Fruit fly (Drosophila melanogaster) whole organism, embryonic: ENCODE results near the gene CG11600.

Source experiments
- Ada2b ChIP-seq: fragments of 200-800 bp; sonication (Bioruptor generic); IDR thresholded peaks from 2 replicates; pipeline ENCODE4 v1.3.6; 2022; ENCODE audit warnings: missing biosample characterization, missing genetic modification characterization
- B-H1 ChIP-seq: fragments of 200-800 bp; sonication (Bioruptor generic); IDR thresholded peaks from 3 replicates; pipeline ENCODE4 v1.3.6; 2022; ENCODE audit warnings: missing biosample characterization, missing genetic modification characterization
- CG10209 ChIP-seq: fragments of 200-800 bp; sonication (Bioruptor generic); optimal IDR thresholded peaks from 3 replicates; lab custom pipeline; 2017; ENCODE audit warnings: missing biosample characterization, mild to moderate bottlenecking, missing genetic modification characterization, missing genetic modification reagents
- CG10274 ChIP-seq: fragments of 200-800 bp; sonication (Bioruptor generic); optimal IDR thresholded peaks from 3 replicates; lab custom pipeline; 2017; ENCODE audit warnings: missing biosample characterization, mild to moderate bottlenecking, missing genetic modification characterization
- CG10654 ChIP-seq: fragments of 200-800 bp; sonication (Bioruptor generic); optimal IDR thresholded peaks from 2 replicates; lab custom pipeline; 2016; ENCODE audit warnings: missing biosample characterization, missing genetic modification characterization
- CG12071 ChIP-seq: fragments of 200-800 bp; sonication (Bioruptor generic); optimal IDR thresholded peaks from 3 replicates; lab custom pipeline; 2018; ENCODE audit warnings: missing biosample characterization, mild to moderate bottlenecking, missing genetic modification characterization
- CG12236 ChIP-seq: fragments of 200-800 bp; sonication (Bioruptor generic); optimal IDR thresholded peaks from 2 replicates; lab custom pipeline; 2016; ENCODE audit warnings: missing biosample characterization, missing genetic modification characterization
- CG14014 ChIP-seq: fragments of 200-800 bp; sonication (Bioruptor generic); IDR thresholded peaks from 2 replicates; pipeline ENCODE4 v1.3.6; 2022; ENCODE audit warnings: missing biosample characterization, missing genetic modification characterization
- CG15073 ChIP-seq: fragments of 200-800 bp; sonication (Bioruptor generic); optimal IDR thresholded peaks from 2 replicates; lab custom pipeline; 2016; ENCODE audit warnings: missing biosample characterization, missing genetic modification characterization
- CG1603 ChIP-seq: fragments of 200-800 bp; sonication (Bioruptor generic); optimal IDR thresholded peaks from 2 replicates; lab custom pipeline; 2019; ENCODE audit warnings: missing biosample characterization, mild to moderate bottlenecking, missing genetic modification characterization, moderate library complexity
- CG17612 ChIP-seq: fragments of 200-800 bp; sonication (Bioruptor generic); IDR thresholded peaks from 2 replicates; pipeline ENCODE4 v1.3.6; 2022; ENCODE audit warnings: missing biosample characterization, missing genetic modification characterization
- CG17912 ChIP-seq: fragments of 200-800 bp; sonication (Bioruptor generic); optimal IDR thresholded peaks from 2 replicates; lab custom pipeline; 2018; ENCODE audit warnings: missing biosample characterization, mild to moderate bottlenecking, missing genetic modification characterization
- CG18599 ChIP-seq: fragments of 200-800 bp; sonication (Bioruptor generic); optimal IDR thresholded peaks from 3 replicates; lab custom pipeline; 2017; ENCODE audit warnings: missing biosample characterization, missing genetic modification characterization, mild to moderate bottlenecking, moderate library complexity, missing genetic modification reagents
- CG31441 ChIP-seq: fragments of 200-800 bp; sonication (Bioruptor generic); IDR thresholded peaks from 2 replicates; pipeline ENCODE4 v1.3.6; 2022; ENCODE audit warnings: missing biosample characterization, missing genetic modification characterization
- CG3281 ChIP-seq: fragments of 200-800 bp; sonication (Bioruptor generic); optimal IDR thresholded peaks from 3 replicates; lab custom pipeline; 2017; ENCODE audit warnings: missing biosample characterization, mild to moderate bottlenecking, missing genetic modification characterization
- CG34224 ChIP-seq: fragments of 200-800 bp; sonication (Bioruptor generic); IDR thresholded peaks from 3 replicates; pipeline ENCODE4 v1.3.6; 2022; ENCODE audit warnings: missing biosample characterization, missing genetic modification characterization; ENCODE audit not compliant: partially characterized antibody
- CG5953 ChIP-seq: fragments of 200-800 bp; sonication (Bioruptor generic); IDR thresholded peaks from 2 replicates; pipeline ENCODE4 v1.3.6; 2022; ENCODE audit warnings: missing biosample characterization, missing genetic modification characterization
- CG6689 ChIP-seq: fragments of 200-800 bp; sonication (Bioruptor generic); IDR thresholded peaks from 2 replicates; pipeline ENCODE4 v1.3.6; 2022; ENCODE audit warnings: missing biosample characterization, missing genetic modification characterization
- CG8478 ChIP-seq: fragments of >200 bp; optimal IDR thresholded peaks from 2 replicates; lab custom pipeline; 2018
- CG8924 ChIP-seq: fragments of 200-800 bp; optimal IDR thresholded peaks from 3 replicates; lab custom pipeline; 2019; ENCODE audit warnings: missing biosample characterization, mild to moderate bottlenecking, missing genetic modification characterization, moderate library complexity
- CG9609 ChIP-seq: fragments of 200-800 bp; sonication (Bioruptor generic); optimal IDR thresholded peaks from 3 replicates; lab custom pipeline; 2016; ENCODE audit warnings: missing biosample characterization, missing genetic modification characterization
- CG9932 ChIP-seq: fragments of 200-800 bp; sonication (Bioruptor generic); IDR thresholded peaks from 2 replicates; pipeline ENCODE4 v1.3.6; 2022; ENCODE audit warnings: missing biosample characterization, missing genetic modification characterization
- Chrac-16 ChIP-seq: fragments of 200-800 bp; sonication (Bioruptor generic); optimal IDR thresholded peaks from 3 replicates; lab custom pipeline; 2016; ENCODE audit warnings: missing biosample characterization, missing genetic modification characterization
- CoRest ChIP-seq: fragments of 200-800 bp; sonication (Bioruptor generic); optimal IDR thresholded peaks from 3 replicates; lab custom pipeline; 2018; ENCODE audit warnings: missing biosample characterization, mild to moderate bottlenecking, missing genetic modification characterization, moderate library complexity
- Drgx ChIP-seq: fragments of 200-800 bp; sonication (Bioruptor generic); IDR thresholded peaks from 2 replicates; pipeline ENCODE4 v1.3.6; 2022; ENCODE audit warnings: missing biosample characterization, missing genetic modification characterization
- Gsc ChIP-seq: fragments of 200-800 bp; sonication (Bioruptor generic); IDR thresholded peaks from 2 replicates; pipeline ENCODE4 v1.3.6; 2022; ENCODE audit warnings: missing biosample characterization, missing genetic modification characterization
- H2.0 ChIP-seq: fragments of 200-800 bp; sonication (Bioruptor generic); IDR thresholded peaks from 2 replicates; pipeline ENCODE4 v1.3.6; 2022; ENCODE audit warnings: missing biosample characterization, missing genetic modification characterization
- HHEX ChIP-seq: fragments of 200-800 bp; sonication (Bioruptor generic); optimal IDR thresholded peaks from 3 replicates; lab custom pipeline; 2017; ENCODE audit warnings: missing biosample characterization, mild to moderate bottlenecking, missing genetic modification characterization, missing genetic modification reagents
- Hand ChIP-seq: fragments of 200-800 bp; sonication (Bioruptor generic); optimal IDR thresholded peaks from 2 replicates; lab custom pipeline; 2017; ENCODE audit warnings: mild to moderate bottlenecking, missing biosample characterization, missing genetic modification reagents, missing genetic modification characterization
- Mrtf ChIP-seq: fragments of 200-800 bp; sonication (Bioruptor generic); IDR thresholded peaks from 3 replicates; pipeline ENCODE4 v1.3.6; 2022; ENCODE audit warnings: missing biosample characterization, missing genetic modification characterization
- NC2α ChIP-seq: fragments of 200-800 bp; sonication (Bioruptor generic); optimal IDR thresholded peaks from 2 replicates; lab custom pipeline; 2016; ENCODE audit warnings: missing biosample characterization, missing genetic modification characterization
- NfI ChIP-seq: fragments of 200-800 bp; sonication (Bioruptor generic); optimal IDR thresholded peaks from 3 replicates; lab custom pipeline; 2018; ENCODE audit warnings: missing biosample characterization, mild to moderate bottlenecking, missing genetic modification characterization, moderate library complexity
- Pdp1 ChIP-seq, 2 experiments: fragments of 200-800 bp; sonication (Bioruptor generic); optimal IDR thresholded peaks; 3 replicates each; lab custom pipeline; 2016; ENCODE audit warnings: missing biosample characterization in 2 of 2, missing genetic modification characterization in 2 of 2, mild to moderate bottlenecking in 1 of 2, moderate library complexity in 1 of 2
- Rfx ChIP-seq: fragments of 200-800 bp; sonication (Bioruptor generic); IDR thresholded peaks from 2 replicates; pipeline ENCODE4 v1.3.6; 2022; ENCODE audit warnings: missing biosample characterization, missing genetic modification characterization
- abd-A ChIP-seq: fragments of 200-800 bp; sonication (Bioruptor generic); optimal IDR thresholded peaks from 3 replicates; lab custom pipeline; 2019; ENCODE audit warnings: missing biosample characterization, mild to moderate bottlenecking, missing genetic modification characterization, moderate library complexity
- amos ChIP-seq: fragments of 200-800 bp; sonication (Bioruptor generic); IDR thresholded peaks from 2 replicates; pipeline ENCODE4 v1.3.6; 2022; ENCODE audit warnings: missing biosample characterization, missing genetic modification characterization; ENCODE audit not compliant: partially characterized antibody
- cas ChIP-seq: fragments of 200-800 bp; sonication (Bioruptor generic); IDR thresholded peaks from 2 replicates; pipeline ENCODE4 v1.3.6; 2022; ENCODE audit warnings: missing biosample characterization, missing genetic modification characterization
- caup ChIP-seq: fragments of 200-800 bp; sonication (Bioruptor generic); optimal IDR thresholded peaks from 3 replicates; lab custom pipeline; 2017; ENCODE audit warnings: missing biosample characterization, mild to moderate bottlenecking, missing genetic modification characterization, moderate library complexity; ENCODE audit not compliant: severe bottlenecking
- emc ChIP-seq: fragments of 200-800 bp; sonication (Bioruptor generic); optimal IDR thresholded peaks from 2 replicates; lab custom pipeline; 2016; ENCODE audit warnings: missing biosample characterization, missing genetic modification characterization
- esg ChIP-seq: fragments of 200-800 bp; sonication (Bioruptor generic); conservative IDR thresholded peaks from 2 replicates; pipeline ENCODE4 v1.3.6; 2022; ENCODE audit warnings: missing biosample characterization, missing genetic modification characterization
- eve ChIP-seq, 2 experiments: fragments of >200 bp; optimal IDR thresholded peaks; 2 replicates each; lab custom pipeline; 2017; ENCODE audit warnings: missing biosample characterization in 2 of 2, missing genetic modification characterization in 2 of 2
- fd64A ChIP-seq: fragments of 200-800 bp; sonication (Bioruptor generic); optimal IDR thresholded peaks from 3 replicates; lab custom pipeline; 2018; ENCODE audit warnings: missing biosample characterization, mild to moderate bottlenecking, missing genetic modification characterization
- grn ChIP-seq: fragments of 200-800 bp; sonication (Bioruptor generic); optimal IDR thresholded peaks from 3 replicates; lab custom pipeline; 2017; ENCODE audit warnings: missing biosample characterization, missing genetic modification characterization
- gro ChIP-seq: fragments of 200-800 bp; sonication (Bioruptor generic); optimal IDR thresholded peaks from 2 replicates; lab custom pipeline; 2016; ENCODE audit warnings: missing biosample characterization, missing genetic modification characterization
- pita ChIP-seq: fragments of 200-800 bp; sonication (Bioruptor generic); optimal IDR thresholded peaks from 2 replicates; lab custom pipeline; 2017; ENCODE audit warnings: missing biosample characterization, mild to moderate bottlenecking, missing genetic modification characterization
- row ChIP-seq: fragments of 200-800 bp; sonication (Bioruptor generic); IDR thresholded peaks from 3 replicates; pipeline ENCODE4 v1.3.6; 2022; ENCODE audit warnings: missing biosample characterization, missing genetic modification characterization
- scrt ChIP-seq: fragments of 200-800 bp; sonication (Bioruptor generic); optimal IDR thresholded peaks from 2 replicates; lab custom pipeline; 2018; ENCODE audit warnings: missing biosample characterization, mild to moderate bottlenecking, missing genetic modification characterization, moderate library complexity
- ssp ChIP-seq: fragments of 200-800 bp; sonication (Bioruptor generic); IDR thresholded peaks from 2 replicates; pipeline ENCODE4 v1.3.6; 2022; ENCODE audit warnings: missing biosample characterization, missing genetic modification characterization
- unpg ChIP-seq: fragments of 200-800 bp; sonication (Bioruptor generic); optimal IDR thresholded peaks from 3 replicates; lab custom pipeline; 2018; ENCODE audit warnings: missing biosample characterization, mild to moderate bottlenecking, missing genetic modification characterization, moderate library complexity
- usp ChIP-seq: fragments of >200 bp; optimal IDR thresholded peaks from 2 replicates; lab custom pipeline; 2017; ENCODE audit warnings: missing biosample characterization, missing genetic modification characterization
- zen ChIP-seq: fragments of 200-800 bp; sonication (Bioruptor generic); optimal IDR thresholded peaks from 3 replicates; lab custom pipeline; 2018; ENCODE audit warnings: missing biosample characterization, mild to moderate bottlenecking, missing genetic modification characterization, moderate library complexity

CG11600 gene

dm6 chr3R:12591672-12592071, 44.7 kb upstream of the CG11600 start (continued):
- TF ChIP-seq Mrtf (GFP tag; lab: Robert Waterston, UW) (0 out of 3 replicates have a peak, but pooled peaks have one; percentile 8), CG10654 (no peak), CG9609 (no peak), esg (GFP tag; lab: Robert Waterston, UW) (0 out of 2 replicates have a peak, but pooled peaks have one; percentile 21), H2.0 (GFP tag; lab: Robert Waterston, UW) (peak; percentile 36; the same call in 1 of the 2 replicates), Hand (GFP tag; lab: Kevin White, UChicago) (peak; percentile 7), CG14014 (GFP tag; lab: Robert Waterston, UW) (0 out of 2 replicates have a peak, but pooled peaks have one; percentile 17), CG10209 (GFP tag; lab: Kevin White, UChicago) (peak; percentile 15), Ada2b (peak; percentile 52), scrt (GFP tag; lab: Kevin White, UChicago) (peak; percentile 39), CG8478 (lab: Kevin White, UChicago) (no peak), cas (GFP tag; lab: Robert Waterston, UW) (no peak), CG3281 (GFP tag; lab: Kevin White, UChicago) (peak; percentile 35), CG5953 (GFP tag; lab: Robert Waterston, UW) (no peak), Drgx (GFP tag; lab: Robert Waterston, UW) (no peak), gro (no peak), CG8924 (tag; lab: Kevin White, UChicago) (peak; percentile 20), CG34224 (GFP tag; lab: Robert Waterston, UW) (no peak), CG17912 (GFP tag; lab: Kevin White, UChicago) (no peak), CG10274 (GFP tag; lab: Kevin White, UChicago) (no peak), row (GFP tag; lab: Robert Waterston, UW) (peak; percentile 79; the same call in 2 of the 3 replicates), zen (no peak), CG12236 (GFP tag; lab: Kevin White, UChicago) (no peak), CG9932 (no peak), fd64A (no peak), CG18599 (GFP tag; lab: Kevin White, UChicago) (peak; percentile 79), CG12071 (no peak), emc (GFP tag; lab: Kevin White, UChicago) (no peak), NfI (GFP tag; lab: Kevin White, UChicago) (peak; percentile 7), caup (GFP tag; lab: Kevin White, UChicago) (peak; percentile 20), B-H1 (GFP tag; lab: Robert Waterston, UW) (no peak), pita (no peak), NC2α (GFP tag; lab: Kevin White, UChicago) (no peak), Rfx (GFP tag; lab: Robert Waterston, UW) (0 out of 2 replicates have a peak, but pooled peaks have one; percentile 11), CG17612 (GFP tag; lab: Robert Waterston, UW) (no peak), ssp (GFP tag; lab: Robert Waterston, UW) (no peak), HHEX (GFP tag; lab: Kevin White, UChicago) (peak; percentile 36), grn (GFP tag; lab: Kevin White, UChicago) (no peak), unpg (GFP tag; lab: Kevin White, UChicago) (peak; percentile 31), Pdp1 (GFP tag; optimal IDR thresholded peaks at IDR 0.05; lab: Kevin White, UChicago) (peak in 1 of 2 experiments; percentile 13), usp (GFP tag; lab: Kevin White, UChicago) (no peak), eve (GFP tag; optimal IDR thresholded peaks at IDR 0.05; lab: Kevin White, UChicago) (peak in 1 of 2 experiments; percentile 58), CG1603 (tag; lab: Kevin White, UChicago) (peak; percentile 16), amos (GFP tag; lab: Robert Waterston, UW) (no peak), CG15073 (no peak), CG31441 (GFP tag; lab: Robert Waterston, UW) (peak; percentile 27; the same call in 1 of the 2 replicates), abd-A (no peak), Chrac-16 (GFP tag; lab: Kevin White, UChicago) (peak; percentile 2), CoRest (peak; percentile 14), Gsc (no peak), CG6689 (peak; percentile 44)
